Fruit fly (Drosophila melanogaster) whole organism, embryonic: ENCODE results near the gene CG17270.

ENCODE experiments used
- CG10209 ChIP-seq: fragments of 200-800 bp; sonication (Bioruptor generic); optimal IDR thresholded peaks from 3 replicates; lab custom pipeline; 2017; ENCODE audit warnings: missing biosample characterization, mild to moderate bottlenecking, missing genetic modification characterization, missing genetic modification reagents
- CG11456 ChIP-seq: fragments of 200-800 bp; sonication (Bioruptor generic); IDR thresholded peaks from 3 replicates; pipeline ENCODE4 v1.3.6; 2022; ENCODE audit warnings: missing biosample characterization, missing genetic modification characterization
- CG11504 ChIP-seq: fragments of 200-800 bp; sonication (Bioruptor generic); optimal IDR thresholded peaks from 3 replicates; lab custom pipeline; 2019; ENCODE audit warnings: missing biosample characterization, mild to moderate bottlenecking, missing genetic modification characterization, moderate library complexity
- CG12391 ChIP-seq: fragments of 200-800 bp; sonication (Bioruptor generic); optimal IDR thresholded peaks from 3 replicates; lab custom pipeline; 2018; ENCODE audit warnings: missing biosample characterization, mild to moderate bottlenecking, missing genetic modification characterization, moderate library complexity
- CG12659 ChIP-seq: fragments of 200-800 bp; sonication (Bioruptor generic); optimal IDR thresholded peaks from 3 replicates; lab custom pipeline; 2017; ENCODE audit warnings: mild to moderate bottlenecking, missing biosample characterization, missing genetic modification reagents, missing genetic modification characterization
- CG12942 ChIP-seq: fragments of 200-800 bp; sonication (Bioruptor generic); optimal IDR thresholded peaks from 3 replicates; lab custom pipeline; 2016; ENCODE audit warnings: missing biosample characterization, missing genetic modification characterization
- CG13296 ChIP-seq: fragments of 200-800 bp; sonication (Bioruptor generic); optimal IDR thresholded peaks from 3 replicates; lab custom pipeline; 2018; ENCODE audit warnings: missing biosample characterization, mild to moderate bottlenecking, missing genetic modification characterization
- CG14441 ChIP-seq: fragments of 200-800 bp; sonication (Bioruptor generic); IDR thresholded peaks from 2 replicates; pipeline ENCODE4 v1.3.6; 2022; ENCODE audit warnings: missing biosample characterization, missing genetic modification characterization
- CG15269 ChIP-seq: fragments of 200-800 bp; sonication (Bioruptor generic); optimal IDR thresholded peaks from 2 replicates; lab custom pipeline; 2018; ENCODE audit warnings: missing biosample characterization, mild to moderate bottlenecking, missing genetic modification characterization, moderate library complexity
- CG16815 ChIP-seq: fragments of 200-800 bp; sonication (Bioruptor generic); optimal IDR thresholded peaks from 3 replicates; lab custom pipeline; 2017; ENCODE audit warnings: missing biosample characterization, mild to moderate bottlenecking, missing genetic modification characterization
- CG17359 ChIP-seq: fragments of 200-800 bp; sonication (Bioruptor generic); optimal IDR thresholded peaks from 3 replicates; lab custom pipeline; 2018; ENCODE audit warnings: missing biosample characterization, mild to moderate bottlenecking, missing genetic modification characterization, moderate library complexity
- CG17385 ChIP-seq: fragments of 200-800 bp; sonication (Bioruptor generic); optimal IDR thresholded peaks from 3 replicates; lab custom pipeline; 2018; ENCODE audit warnings: missing biosample characterization, mild to moderate bottlenecking, missing genetic modification characterization
- CG18011 ChIP-seq: fragments of 200-800 bp; sonication (Bioruptor generic); optimal IDR thresholded peaks from 2 replicates; lab custom pipeline; 2017; ENCODE audit warnings: missing biosample characterization, missing genetic modification characterization, mild to moderate bottlenecking, moderate library complexity, missing genotype
- CG18262 ChIP-seq: fragments of 200-800 bp; optimal IDR thresholded peaks from 3 replicates; lab custom pipeline; 2019; ENCODE audit warnings: missing biosample characterization, mild to moderate bottlenecking, missing genetic modification characterization, moderate library complexity
- CG18619 ChIP-seq: fragments of 200-800 bp; sonication (Bioruptor generic); optimal IDR thresholded peaks from 3 replicates; lab custom pipeline; 2017; ENCODE audit warnings: missing biosample characterization, mild to moderate bottlenecking, missing genetic modification characterization
- CG2712 ChIP-seq: fragments of 200-800 bp; optimal IDR thresholded peaks from 3 replicates; lab custom pipeline; 2019; ENCODE audit warnings: missing biosample characterization, mild to moderate bottlenecking, missing genetic modification characterization, moderate library complexity
- CG3281 ChIP-seq: fragments of 200-800 bp; sonication (Bioruptor generic); optimal IDR thresholded peaks from 3 replicates; lab custom pipeline; 2017; ENCODE audit warnings: missing biosample characterization, mild to moderate bottlenecking, missing genetic modification characterization
- CG4730 ChIP-seq: fragments of 200-800 bp; sonication (Bioruptor generic); IDR thresholded peaks from 2 replicates; pipeline ENCODE4 v1.3.6; 2022; ENCODE audit warnings: missing biosample characterization, missing genetic modification characterization
- CG7839 ChIP-seq: fragments of 200-800 bp; sonication (Bioruptor generic); optimal IDR thresholded peaks from 3 replicates; lab custom pipeline; 2018; ENCODE audit warnings: missing biosample characterization, mild to moderate bottlenecking, missing genetic modification characterization, moderate library complexity
- CG9437 ChIP-seq: fragments of 200-800 bp; sonication (Bioruptor generic); optimal IDR thresholded peaks from 2 replicates; lab custom pipeline; 2018; ENCODE audit warnings: missing biosample characterization, mild to moderate bottlenecking, missing genetic modification characterization
- CoRest ChIP-seq: fragments of 200-800 bp; sonication (Bioruptor generic); optimal IDR thresholded peaks from 3 replicates; lab custom pipeline; 2018; ENCODE audit warnings: missing biosample characterization, mild to moderate bottlenecking, missing genetic modification characterization, moderate library complexity
- D19A ChIP-seq: fragments of 200-800 bp; optimal IDR thresholded peaks from 3 replicates; lab custom pipeline; 2019; ENCODE audit warnings: missing biosample characterization, mild to moderate bottlenecking, missing genetic modification characterization, moderate library complexity
- D19B ChIP-seq: fragments of 200-800 bp; sonication (Bioruptor generic); optimal IDR thresholded peaks from 2 replicates; lab custom pipeline; 2017; ENCODE audit warnings: missing biosample characterization, mild to moderate bottlenecking, missing genetic modification characterization
- Drgx ChIP-seq: fragments of 200-800 bp; sonication (Bioruptor generic); IDR thresholded peaks from 2 replicates; pipeline ENCODE4 v1.3.6; 2022; ENCODE audit warnings: missing biosample characterization, missing genetic modification characterization
- ERR ChIP-seq: fragments of 200-800 bp; sonication (Bioruptor generic); optimal IDR thresholded peaks from 2 replicates; lab custom pipeline; 2016; ENCODE audit warnings: missing biosample characterization, missing genetic modification characterization
- HHEX ChIP-seq: fragments of 200-800 bp; sonication (Bioruptor generic); optimal IDR thresholded peaks from 3 replicates; lab custom pipeline; 2017; ENCODE audit warnings: missing biosample characterization, mild to moderate bottlenecking, missing genetic modification characterization, missing genetic modification reagents
- HLH3B ChIP-seq: fragments of 200-800 bp; sonication (Bioruptor generic); IDR thresholded peaks from 2 replicates; pipeline ENCODE4 v1.3.6; 2022; ENCODE audit warnings: missing biosample characterization, missing genetic modification characterization
- Hmr ChIP-seq: fragments of 200-800 bp; sonication (Bioruptor generic); optimal IDR thresholded peaks from 3 replicates; lab custom pipeline; 2017; ENCODE audit warnings: mild to moderate bottlenecking, missing biosample characterization, missing genetic modification reagents, missing genetic modification characterization
- Hr51 ChIP-seq, 2 experiments: fragments of 200-800 bp; sonication (Bioruptor generic); optimal IDR thresholded peaks; 2 replicates in 1 of 2; 3 replicates in 1 of 2; lab custom pipeline; 2016 to 2018; ENCODE audit warnings: missing biosample characterization in 2 of 2, missing genetic modification characterization in 2 of 2, mild to moderate bottlenecking in 1 of 2, moderate library complexity in 1 of 2
- Med ChIP-seq: fragments of 200-800 bp; sonication (Bioruptor generic); peaks from one replicate; lab custom pipeline; 2016; ENCODE audit warnings: missing biosample characterization, missing genetic modification characterization, mild to moderate bottlenecking, inconsistent platforms, moderate library complexity
- Meics ChIP-seq: fragments of 200-800 bp; sonication (Bioruptor generic); optimal IDR thresholded peaks from 2 replicates; lab custom pipeline; 2017; ENCODE audit warnings: missing biosample characterization, mild to moderate bottlenecking, missing genetic modification characterization
- NK7.1 ChIP-seq: fragments of 200-800 bp; sonication (Bioruptor generic); optimal IDR thresholded peaks from 3 replicates; lab custom pipeline; 2016; ENCODE audit warnings: missing biosample characterization, missing genetic modification characterization
- Neu2 ChIP-seq: fragments of 200-800 bp; sonication (Bioruptor generic); optimal IDR thresholded peaks from 3 replicates; lab custom pipeline; 2016; ENCODE audit warnings: missing biosample characterization, missing genetic modification characterization, borderline replicate concordance
- Rfx ChIP-seq: fragments of 200-800 bp; sonication (Bioruptor generic); IDR thresholded peaks from 2 replicates; pipeline ENCODE4 v1.3.6; 2022; ENCODE audit warnings: missing biosample characterization, missing genetic modification characterization
- az2 ChIP-seq: fragments of 200-800 bp; sonication (Bioruptor generic); optimal IDR thresholded peaks from 3 replicates; lab custom pipeline; 2016; ENCODE audit warnings: missing biosample characterization, missing genetic modification characterization
- bcd ChIP-seq: fragments of 200-800 bp; sonication (Bioruptor generic); optimal IDR thresholded peaks from 2 replicates; lab custom pipeline; 2017; ENCODE audit warnings: missing biosample characterization, mild to moderate bottlenecking, missing genetic modification characterization
- bsh ChIP-seq, 2 experiments: fragments of 200-800 bp; sonication (Bioruptor generic); optimal IDR thresholded peaks; 2 replicates each; lab custom pipeline; 2017 to 2018; ENCODE audit warnings: mild to moderate bottlenecking in 2 of 2, missing biosample characterization in 2 of 2, missing genetic modification characterization in 2 of 2, moderate library complexity in 1 of 2
- dmrt99B ChIP-seq: fragments of 200-800 bp; sonication (Bioruptor generic); optimal IDR thresholded peaks from 2 replicates; lab custom pipeline; 2018; ENCODE audit warnings: missing biosample characterization, mild to moderate bottlenecking, missing genetic modification characterization, moderate library complexity
- eve ChIP-seq, 2 experiments: fragments of >200 bp; optimal IDR thresholded peaks; 2 replicates each; lab custom pipeline; 2017; ENCODE audit warnings: missing biosample characterization in 2 of 2, missing genetic modification characterization in 2 of 2
- gem ChIP-seq: fragments of 200-800 bp; sonication (Bioruptor generic); optimal IDR thresholded peaks from 2 replicates; lab custom pipeline; 2019; ENCODE audit warnings: missing biosample characterization, mild to moderate bottlenecking, missing genetic modification characterization, moderate library complexity
- grau ChIP-seq: fragments of 200-800 bp; optimal IDR thresholded peaks from 3 replicates; lab custom pipeline; 2019; ENCODE audit warnings: missing biosample characterization, mild to moderate bottlenecking, missing genetic modification characterization, moderate library complexity
- odd ChIP-seq: fragments of 200-800 bp; sonication (Bioruptor generic); optimal IDR thresholded peaks from 2 replicates; lab custom pipeline; 2017; ENCODE audit warnings: missing biosample characterization, mild to moderate bottlenecking, missing genetic modification characterization
- org-1 ChIP-seq: fragments of 200-800 bp; sonication (Bioruptor generic); optimal IDR thresholded peaks from 2 replicates; lab custom pipeline; 2017; ENCODE audit warnings: missing biosample characterization, missing genetic modification characterization
- ranshi ChIP-seq: fragments of 200-800 bp; sonication (Bioruptor generic); IDR thresholded peaks from 2 replicates; pipeline ENCODE4 v1.3.6; 2022; ENCODE audit warnings: missing biosample characterization, missing genetic modification characterization
- row ChIP-seq: fragments of 200-800 bp; sonication (Bioruptor generic); IDR thresholded peaks from 3 replicates; pipeline ENCODE4 v1.3.6; 2022; ENCODE audit warnings: missing biosample characterization, missing genetic modification characterization
- tio ChIP-seq: fragments of 200-800 bp; sonication (Bioruptor generic); optimal IDR thresholded peaks from 2 replicates; lab custom pipeline; 2017; ENCODE audit warnings: missing biosample characterization, missing genetic modification characterization, inconsistent platforms

The CG17270 gene

dm6 chr3R:20836257-20836856, 17.6 kb upstream of the CG17270 start (continued):
- TF ChIP-seq Meics (GFP tag; lab: Kevin White, UChicago) (peak; percentile 52), Med (GFP tag; lab: Kevin White, UChicago) (peak; percentile 35), CG12391 (tag; lab: Kevin White, UChicago) (peak; percentile 19), row (peak; percentile 48), ERR (GFP tag; lab: Kevin White, UChicago) (no peak), CG17359 (tag; lab: Kevin White, UChicago) (no peak), CG11456 (no peak), D19A (peak; percentile 10), CoRest (peak; percentile 33), HLH3B (no peak), CG2712 (tag; lab: Kevin White, UChicago) (no peak), CG12659 (GFP tag; lab: Kevin White, UChicago) (peak; percentile 21), CG15269 (tag; lab: Kevin White, UChicago) (peak; percentile 60), CG7839 (peak; percentile 30), Neu2 (GFP tag; lab: Kevin White, UChicago) (no peak), CG13296 (GFP tag; lab: Kevin White, UChicago) (peak; percentile 5), D19B (no peak), Hmr (peak; percentile 7), CG18011 (no peak), gem (tag; lab: Kevin White, UChicago) (peak; percentile 58), bsh (GFP tag; optimal IDR thresholded peaks at IDR 0.05; lab: Kevin White, UChicago) (peak in 1 of 2 experiments; percentile 26), CG14441 (GFP tag; lab: Robert Waterston, UW) (peak; percentile 11; the same call in 1 of the 2 replicates), HHEX (GFP tag; lab: Kevin White, UChicago) (peak; percentile 22), org-1 (GFP tag; lab: Kevin White, UChicago) (no peak), CG4730 (GFP tag; lab: Robert Waterston, UW) (0 out of 2 replicates have a peak, but pooled peaks have one; percentile 5), Rfx (0 out of 2 replicates have a peak, but pooled peaks have one; percentile 5), tio (peak; percentile 9), CG3281 (GFP tag; lab: Kevin White, UChicago) (peak; percentile 3), dmrt99B (tag; lab: Kevin White, UChicago) (peak; percentile 21), Drgx (GFP tag; lab: Robert Waterston, UW) (no peak), NK7.1 (GFP tag; lab: Kevin White, UChicago) (no peak), CG18619 (GFP tag; lab: Kevin White, UChicago) (peak; percentile 28), CG10209 (peak; percentile 21), az2 (GFP tag; lab: Kevin White, UChicago) (peak; percentile 11), CG11504 (tag; lab: Kevin White, UChicago) (peak; percentile 38), bcd (GFP tag; lab: Kevin White, UChicago) (peak; percentile 5), Hr51 (GFP tag; optimal IDR thresholded peaks at IDR 0.05; lab: Kevin White, UChicago) (peak in 1 of 2 experiments; percentile 51), eve (GFP tag; optimal IDR thresholded peaks at IDR 0.05; lab: Kevin White, UChicago) (peak in 1 of 2 experiments; percentile 61), CG12942 (GFP tag; lab: Kevin White, UChicago) (no peak), CG17385 (GFP tag; lab: Kevin White, UChicago) (peak; percentile 7), CG9437 (GFP tag; lab: Kevin White, UChicago) (peak; percentile 37), grau (tag; lab: Kevin White, UChicago) (peak; percentile 50), ranshi (0 out of 2 replicates have a peak, but pooled peaks have one; percentile 8), odd (GFP tag; lab: Kevin White, UChicago) (peak; percentile 1), CG18262 (tag; lab: Kevin White, UChicago) (peak; percentile 11), CG16815 (GFP tag; lab: Kevin White, UChicago) (peak; percentile 10)
